Worm (Caenorhabditis elegans) whole organism, late embryonic: Measurements from ENCODE around the gene lmtr-3.

Experiments used
- lin-11 ChIP-seq: fragments of 200-800 bp; sonication (Bioruptor generic); optimal IDR thresholded peaks from 2 replicates; lab custom pipeline; 2018; ENCODE audit warnings: mild to moderate bottlenecking, missing genetic modification characterization, missing compliant biosample characterization
- pha-4 ChIP-seq: fragments of 150-350 bp; optimal IDR thresholded peaks from 2 replicates; lab custom pipeline; 2018; ENCODE audit warnings: missing biosample characterization, missing genetic modification reagents, missing genetic modification characterization

- TF ChIP-seq lin-11 (tag; lab: Kevin White, UChicago), result no peak
- no peak for TF ChIP-seq pha-4 (tag; lab: Kevin White, UChicago)
These were observed 32.6 kb downstream of the lmtr-3 start for ce11 chrV:11156589-11156988.
